Fruit fly (Drosophila melanogaster) S2 (cell line): ENCODE measurements at regions not wholly inside any gene's neighbourhood (a gene's known extent, or its start where the extent isn't known, plus 50 kb on each side); places are given as distances from the start of the nearest gene placed in this dataset.
A peak's percentile ranks its signal among the peaks of the same experiment; 100 is the strongest.

ENCODE experiments used
- CG8478 ChIP-seq: fragments of >200 bp; optimal IDR thresholded peaks from 2 replicates; lab custom pipeline; 2018
- CTCF ChIP-seq, 2 experiments: fragments of >200 bp; optimal IDR thresholded peaks; 2 replicates each; lab custom pipeline; 2018

- TF ChIP-seq CTCF (optimal IDR thresholded peaks at IDR 0.05; lab: Kevin White, UChicago) (peak; percentile 82 to 87), CG8478 (lab: Kevin White, UChicago) (no peak)
These were observed 55.9 kb downstream of the vvl start for dm6 chr3L:6845897-6846197.
